Worm (Caenorhabditis elegans): ENCODE results near the gene mls-1.

mls-1 gene

DNA sequence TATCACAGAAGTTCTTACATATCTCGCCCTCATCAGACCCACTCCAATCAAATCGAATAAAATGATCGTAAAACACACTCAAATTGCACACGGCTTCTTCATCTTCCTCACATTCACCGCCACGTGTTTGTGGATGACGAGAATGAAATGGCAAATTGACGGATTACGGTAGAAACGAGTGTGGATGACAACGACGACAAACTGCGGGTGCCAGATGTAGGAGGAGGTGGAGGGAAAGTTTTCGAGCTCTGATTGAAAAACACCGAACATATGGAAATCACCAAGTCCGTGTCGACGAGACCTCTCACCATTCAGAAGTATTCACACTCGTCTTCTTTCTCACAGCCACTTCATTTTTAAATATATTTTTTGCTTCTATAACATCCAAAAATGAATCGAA, at the start of gene mls-1:
Gene mls-1 (plus strand): TSS at position 324 of the 400 bp plus-strand sequence.
- TF ChIP-seq flt-1 (GFP tag; IDR thresholded peaks at IDR 0.05) = no peak
- no peak for TF ChIP-seq tbx-11 (GFP tag; IDR thresholded peaks at IDR 0.05)
- no peak for TF ChIP-seq F13C5.2 (tag; optimal IDR thresholded peaks at IDR 0.05)
- no peak for TF ChIP-seq ets-7 (tag; optimal IDR thresholded peaks at IDR 0.05)
- TF ChIP-seq hmbx-1 (tag; optimal IDR thresholded peaks at IDR 0.05) = no peak
- TF ChIP-seq pes-1 (GFP tag; IDR thresholded peaks at IDR 0.05) = no peak
- TF ChIP-seq hnd-1 (tag; optimal IDR thresholded peaks at IDR 0.05) = no peak
- TF ChIP-seq ceh-13 (GFP tag; optimal IDR thresholded peaks at IDR 0.05) = no peak
- TF ChIP-seq ceh-36 (tag; optimal IDR thresholded peaks at IDR 0.05) = no peak
- no peak for TF ChIP-seq B0310.2 (tag; optimal IDR thresholded peaks at IDR 0.05)
- TF ChIP-seq aly-1 (tag; optimal IDR thresholded peaks at IDR 0.05) = no peak
- no peak for TF ChIP-seq sea-1 (GFP tag; conservative IDR thresholded peaks at IDR 0.05)

DNA sequence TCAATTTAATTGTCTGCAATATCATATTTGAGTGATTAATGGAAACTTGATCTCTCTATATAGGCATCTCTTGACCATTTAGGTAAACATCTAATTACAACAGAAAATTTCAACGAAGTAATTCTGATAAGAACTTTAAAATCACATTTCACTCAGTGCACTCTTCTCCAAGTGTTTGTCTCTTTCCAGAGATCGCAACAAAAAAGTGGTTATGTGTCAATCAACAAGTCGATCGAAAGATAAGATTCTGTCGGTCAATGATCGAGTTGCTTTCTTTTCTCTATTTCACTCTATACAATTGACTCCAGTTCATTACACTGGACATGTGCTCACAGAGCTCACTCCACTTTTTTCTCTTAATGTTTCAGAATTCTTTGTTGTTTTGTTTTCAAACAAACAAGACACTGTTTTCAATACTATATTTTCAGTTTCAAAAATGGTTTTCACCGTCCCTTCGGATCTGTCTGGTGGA, 6.5 kb upstream of the mls-1 start, which contains the start of gene alh-12:
Gene alh-12 (plus strand): TSS at position 422 of the 472 bp plus-strand sequence.
- TF ChIP-seq B0310.2 (tag; optimal IDR thresholded peaks at IDR 0.05) (no peak), tra-4 (tag; optimal IDR thresholded peaks at IDR 0.05) (no peak), pes-1 (GFP tag; IDR thresholded peaks at IDR 0.05) (no peak), ets-7 (tag; optimal IDR thresholded peaks at IDR 0.05) (no peak), sea-1 (GFP tag; conservative IDR thresholded peaks at IDR 0.05) (no peak), scrt-1 (GFP tag; IDR thresholded peaks at IDR 0.05) (no peak), tbx-37 (GFP tag; conservative IDR thresholded peaks at IDR 0.05) (no peak), ceh-13 (GFP tag; optimal IDR thresholded peaks at IDR 0.05) (no peak), F13C5.2 (tag; optimal IDR thresholded peaks at IDR 0.05) (no peak), tbx-11 (GFP tag; IDR thresholded peaks at IDR 0.05) (no peak), flt-1 (GFP tag; IDR thresholded peaks at IDR 0.05) (no peak), hnd-1 (tag; optimal IDR thresholded peaks at IDR 0.05) (no peak), hmbx-1 (tag; optimal IDR thresholded peaks at IDR 0.05) (no peak), aly-1 (tag; optimal IDR thresholded peaks at IDR 0.05) (no peak), ama-1 (optimal IDR thresholded peaks at IDR 0.05) (no peak), ceh-36 (tag; optimal IDR thresholded peaks at IDR 0.05) (no peak)

DNA sequence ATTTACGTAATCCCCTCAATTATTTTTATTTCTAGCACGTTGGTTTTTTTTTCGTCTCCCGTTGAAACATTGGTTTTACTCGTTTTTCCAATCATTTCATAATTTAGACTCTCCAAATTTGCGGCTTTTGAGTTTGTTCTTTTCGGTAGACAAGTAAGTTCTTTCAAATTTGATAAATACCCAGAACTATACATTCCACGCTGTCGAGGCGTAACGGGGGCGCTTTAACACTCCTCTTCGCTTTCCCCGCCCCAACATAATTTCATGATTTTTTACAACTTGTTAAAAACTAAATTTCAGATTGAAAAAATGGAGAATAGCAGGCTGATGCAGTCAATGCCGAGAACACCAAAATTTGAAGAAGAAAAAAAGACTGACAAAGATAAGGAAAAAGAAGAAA, 3.5 kb upstream of the mls-1 start, which contains the start of gene Y69F12A.1:
Gene Y69F12A.1 (plus strand): TSS at position 301 of the 400 bp plus-strand sequence.
- TF ChIP-seq F13C5.2 (tag; optimal IDR thresholded peaks at IDR 0.05) = no peak

DNA sequence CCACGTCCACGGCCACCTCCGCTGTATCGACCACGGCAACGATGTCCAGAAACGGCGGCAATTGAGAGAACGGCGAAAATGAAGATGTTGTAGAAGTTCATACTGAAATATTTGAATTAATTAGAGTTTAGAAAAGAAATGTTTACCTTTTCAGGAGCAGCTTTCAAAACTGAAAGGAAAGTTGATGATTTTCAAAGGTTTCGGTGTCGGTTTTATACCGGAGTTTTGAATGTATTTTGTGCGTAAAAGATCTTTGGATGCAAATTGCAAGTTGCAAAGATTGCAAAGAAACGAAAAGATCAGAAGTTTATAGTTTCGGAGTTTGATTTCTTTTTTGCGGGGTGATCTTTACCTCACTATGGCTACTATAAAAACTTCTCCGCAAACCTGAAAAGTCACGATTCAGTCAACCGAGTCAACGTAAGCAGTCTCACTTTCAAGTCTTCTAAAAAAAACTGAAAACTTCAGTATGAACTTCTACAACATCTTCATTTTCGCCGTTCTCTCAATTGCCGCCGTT, 1.2 kb upstream of the mls-1 start, which contains the start of the genes fipr-19 and fipr-18:
Gene fipr-19 (minus strand): TSS at position 101 of the 520 bp plus-strand sequence.
Gene fipr-18 (plus strand): TSS at position 470 of the 520 bp plus-strand sequence.
- no peak for TF ChIP-seq hmbx-1 (tag; optimal IDR thresholded peaks at IDR 0.05)
- TF ChIP-seq tbx-37 (GFP tag; conservative IDR thresholded peaks at IDR 0.05) = no peak
- no peak for TF ChIP-seq hnd-1 (tag; optimal IDR thresholded peaks at IDR 0.05)
- no peak for TF ChIP-seq ets-7 (tag; optimal IDR thresholded peaks at IDR 0.05)
- no peak for TF ChIP-seq sea-1 (GFP tag; conservative IDR thresholded peaks at IDR 0.05)
- TF ChIP-seq hmg-4 (GFP tag; optimal IDR thresholded peaks at IDR 0.05) = no peak
- TF ChIP-seq scrt-1 (GFP tag; IDR thresholded peaks at IDR 0.05) = no peak
- TF ChIP-seq tbx-11 (GFP tag; IDR thresholded peaks at IDR 0.05) = no peak
- no peak for TF ChIP-seq aly-1 (tag; optimal IDR thresholded peaks at IDR 0.05)
- TF ChIP-seq tra-4 (tag; optimal IDR thresholded peaks at IDR 0.05) = no peak
- no peak for TF ChIP-seq ceh-13 (GFP tag; optimal IDR thresholded peaks at IDR 0.05)
- no peak for TF ChIP-seq ama-1 (optimal IDR thresholded peaks at IDR 0.05)
- no peak for TF ChIP-seq F13C5.2 (tag; optimal IDR thresholded peaks at IDR 0.05)
- TF ChIP-seq pes-1 (GFP tag; IDR thresholded peaks at IDR 0.05) = no peak
- TF ChIP-seq B0310.2 (tag; optimal IDR thresholded peaks at IDR 0.05) = no peak

DNA sequence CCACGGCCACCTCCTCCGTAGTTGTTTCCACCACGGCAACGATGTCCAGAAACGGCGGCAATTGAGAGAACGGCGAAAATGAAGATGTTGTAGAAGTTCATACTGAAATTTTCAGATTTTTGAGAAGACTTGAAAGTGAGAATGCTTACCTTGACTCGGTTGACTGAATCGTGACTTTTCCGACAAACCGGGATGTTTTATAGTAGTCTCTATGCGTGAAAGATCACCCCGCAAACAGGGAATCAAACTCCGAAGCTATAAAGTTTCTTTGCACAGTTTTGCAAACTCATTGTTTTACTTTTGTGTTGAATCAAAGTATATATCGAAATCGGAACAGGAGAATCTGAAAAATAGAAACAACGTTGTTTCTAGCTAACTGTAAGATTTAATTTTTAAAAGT, 2.2 kb downstream of the mls-1 start, which contains the start of gene fipr-20:
Gene fipr-20 (minus strand): TSS at position 101 of the 400 bp plus-strand sequence.
- TF ChIP-seq sea-1 (GFP tag; conservative IDR thresholded peaks at IDR 0.05) = no peak

DNA sequence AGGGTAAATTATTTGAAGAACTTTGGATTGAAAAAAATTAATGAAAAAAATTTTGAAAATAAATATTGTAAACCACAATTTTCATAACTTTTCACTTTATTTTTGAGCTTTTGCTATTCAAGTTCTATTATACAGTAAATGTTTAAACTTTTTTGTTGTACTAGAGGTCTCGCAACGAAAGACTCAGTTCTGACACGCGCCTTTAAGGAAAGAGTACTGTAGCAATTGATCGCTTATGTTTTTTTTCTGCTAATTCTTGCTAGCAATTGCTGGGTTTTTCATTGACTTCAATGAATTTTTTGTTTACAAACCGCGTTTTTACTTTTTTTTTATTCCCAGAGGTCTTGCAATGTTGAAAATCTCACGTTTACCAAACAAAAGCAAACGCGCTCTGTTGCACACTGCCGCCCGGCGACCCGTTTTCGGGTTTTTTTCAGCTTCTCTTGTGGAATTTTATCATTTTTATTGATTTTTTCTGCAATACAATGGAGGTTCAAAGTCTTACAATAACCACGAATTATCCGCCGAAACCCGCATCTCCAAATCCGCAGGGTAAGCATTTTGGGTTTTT, 3.4 kb downstream of the mls-1 start, which contains the start of gene H14A12.3:
Gene H14A12.3 (plus strand): TSS at position 360 of the 571 bp plus-strand sequence.
- TF ChIP-seq tra-4 (tag; optimal IDR thresholded peaks at IDR 0.05) (no peak), aly-1 (tag; optimal IDR thresholded peaks at IDR 0.05) (no peak), ceh-36 (tag; optimal IDR thresholded peaks at IDR 0.05) (no peak), hmbx-1 (tag; optimal IDR thresholded peaks at IDR 0.05) (no peak), flt-1 (GFP tag; IDR thresholded peaks at IDR 0.05) (no peak), B0310.2 (tag; optimal IDR thresholded peaks at IDR 0.05) (no peak), ceh-13 (GFP tag; optimal IDR thresholded peaks at IDR 0.05) (no peak), tbx-11 (GFP tag; IDR thresholded peaks at IDR 0.05) (no peak), pes-1 (GFP tag; IDR thresholded peaks at IDR 0.05) (no peak), ama-1 (optimal IDR thresholded peaks at IDR 0.05) (no peak), tbx-37 (GFP tag; conservative IDR thresholded peaks at IDR 0.05) (no peak), hnd-1 (tag; optimal IDR thresholded peaks at IDR 0.05) (no peak), ets-7 (tag; optimal IDR thresholded peaks at IDR 0.05) (no peak), sea-1 (GFP tag; conservative IDR thresholded peaks at IDR 0.05) (no peak), hmg-4 (GFP tag; optimal IDR thresholded peaks at IDR 0.05) (no peak), scrt-1 (GFP tag; IDR thresholded peaks at IDR 0.05) (no peak), F13C5.2 (tag; optimal IDR thresholded peaks at IDR 0.05) (no peak)

DNA sequence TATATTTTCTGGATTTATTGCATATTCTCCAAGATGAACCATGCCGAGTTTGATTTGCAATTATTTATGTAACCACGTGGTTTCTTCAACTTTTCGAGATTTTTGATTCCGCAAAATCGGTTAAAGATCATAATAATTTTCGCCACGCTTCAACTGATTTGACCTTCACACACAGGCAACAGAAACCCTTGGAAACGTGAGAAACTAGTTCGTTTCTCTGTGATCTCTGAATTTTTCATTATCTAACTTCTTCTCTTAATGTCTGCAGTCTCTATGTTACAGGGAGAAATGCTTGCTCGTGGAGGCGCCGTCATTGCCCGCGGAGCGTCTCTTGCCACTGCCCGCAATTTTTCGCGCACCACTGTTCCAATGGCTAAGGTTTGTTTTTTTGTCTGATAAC, 5.2 kb downstream of the mls-1 start, which contains the start of gene fum-1:
Gene fum-1 (plus strand): TSS at position 259 of the 400 bp plus-strand sequence.
- TF ChIP-seq ceh-13 (GFP tag; optimal IDR thresholded peaks at IDR 0.05) (no peak), scrt-1 (GFP tag; IDR thresholded peaks at IDR 0.05) (no peak), tbx-11 (GFP tag; IDR thresholded peaks at IDR 0.05) (no peak), hmg-4 (GFP tag; optimal IDR thresholded peaks at IDR 0.05) (no peak), ets-7 (tag; optimal IDR thresholded peaks at IDR 0.05) (no peak), hnd-1 (tag; optimal IDR thresholded peaks at IDR 0.05) (no peak), flt-1 (GFP tag; IDR thresholded peaks at IDR 0.05) (no peak)

Measured in whole organism, early embryonic.